Worm (Caenorhabditis elegans): ENCODE measurements around the gene F56C3.10.

F56C3.10 gene

ce11 chrX:1371688-1372087 lies 9.8 kb downstream of the F56C3.10 start, which contains the start of gene fbxa-190 (continued):
- no peak for TF ChIP-seq mdt-29 (GFP tag; IDR thresholded peaks at IDR 0.05)
- no peak for TF ChIP-seq nhr-237 (tag; optimal IDR thresholded peaks at IDR 0.05)
- TF ChIP-seq F49E8.2 (tag; optimal IDR thresholded peaks at IDR 0.05; ENCODE audit: borderline replicate concordance): no peak
- no peak for TF ChIP-seq sdz-12 (GFP tag; optimal IDR thresholded peaks at IDR 0.05)
- no peak for TF ChIP-seq lir-3 (tag; optimal IDR thresholded peaks at IDR 0.05)
- no peak for TF ChIP-seq ceh-62 (tag; optimal IDR thresholded peaks at IDR 0.05)
- no peak for TF ChIP-seq Y105C5A.15 (GFP tag; IDR thresholded peaks at IDR 0.05)
- TF ChIP-seq hmg-1.1 (GFP tag; IDR thresholded peaks at IDR 0.05): no peak
- no peak for TF ChIP-seq nhr-77 (tag; optimal IDR thresholded peaks at IDR 0.05)

DNA sequence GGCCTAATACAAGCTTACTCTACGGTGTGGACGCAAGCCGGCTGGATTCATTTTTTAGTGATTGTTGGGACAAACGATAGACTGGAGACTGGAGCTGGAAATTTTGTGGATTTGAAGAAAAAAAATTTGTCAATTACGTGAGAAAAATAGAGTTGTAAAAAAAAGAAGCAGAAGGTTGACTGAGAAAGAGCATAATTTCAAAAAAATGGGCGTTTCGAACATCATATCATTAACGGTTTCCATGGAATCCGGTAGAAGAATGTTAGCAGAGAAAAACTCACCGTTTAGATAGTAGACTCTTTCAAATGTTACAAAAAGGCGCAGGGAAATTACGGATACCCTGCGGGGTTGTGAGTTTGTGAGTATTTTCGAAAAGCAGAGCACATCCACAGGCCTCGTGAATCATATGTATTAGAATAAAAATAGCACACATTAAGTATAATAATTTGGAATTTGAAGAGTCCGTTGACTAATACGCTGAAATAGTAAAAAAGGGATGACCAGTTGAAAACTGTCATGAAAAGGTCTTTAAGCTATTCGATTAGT lies 10.7 kb downstream of the F56C3.10 start, which contains the start of gene F56C3.7:
Gene F56C3.7, minus strand, starts transcription at position 51 of the 546 bp plus-strand sequence.
- TF ChIP-seq hif-1 (tag; optimal IDR thresholded peaks at IDR 0.05) (no peak), duxl-1 (tag; optimal IDR thresholded peaks at IDR 0.05; ENCODE audit: poor library complexity) (peak; percentile 39), sdz-12 (GFP tag; optimal IDR thresholded peaks at IDR 0.05) (no peak), cey-2 (tag; optimal IDR thresholded peaks at IDR 0.05; ENCODE audit: borderline replicate concordance, insufficient read depth) (no peak), mdl-1 (tag; optimal IDR thresholded peaks at IDR 0.05) (no peak), hlh-11 (tag; optimal IDR thresholded peaks at IDR 0.05) (no peak), lin-29 (GFP tag; IDR thresholded peaks at IDR 0.05) (no peak), mep-1 (tag; optimal IDR thresholded peaks at IDR 0.05) (no peak), rbr-2 (tag; optimal IDR thresholded peaks at IDR 0.05) (no peak), hmg-1.1 (GFP tag; IDR thresholded peaks at IDR 0.05) (peak; percentile 46), dmd-6 (GFP tag; IDR thresholded peaks at IDR 0.05) (no peak), Y105C5A.15 (GFP tag; IDR thresholded peaks at IDR 0.05) (no peak), spr-3 (GFP tag; optimal IDR thresholded peaks at IDR 0.05) (no peak), lin-15B (tag; optimal IDR thresholded peaks at IDR 0.05) (no peak), nhr-11 (tag; optimal IDR thresholded peaks at IDR 0.05) (no peak), unc-39 (tag; optimal IDR thresholded peaks at IDR 0.05) (no peak), F49E8.2 (tag; optimal IDR thresholded peaks at IDR 0.05; ENCODE audit: borderline replicate concordance) (no peak), mes-2 (tag; optimal IDR thresholded peaks at IDR 0.05; ENCODE audit: poor library complexity, severe bottlenecking) (peak; percentile 49), ceh-44 (GFP tag; IDR thresholded peaks at IDR 0.05) (no peak), ZK337.2 (GFP tag; IDR thresholded peaks at IDR 0.05) (no peak), unc-62 (GFP tag; optimal IDR thresholded peaks at IDR 0.05 in 1 of 2) (peak in 1 of 2 experiments; percentile 19), unc-62 (tag; optimal IDR thresholded peaks at IDR 0.05) (no peak), snpc-1.2 (GFP tag; IDR thresholded peaks at IDR 0.05) (no peak), madf-9 (GFP tag; conservative IDR thresholded peaks at IDR 0.05) (no peak), tag-97 (GFP tag; IDR thresholded peaks at IDR 0.05) (no peak), snpc-4 (tag; optimal IDR thresholded peaks at IDR 0.05) (no peak), T20F7.1 (GFP tag; optimal IDR thresholded peaks at IDR 0.05) (no peak), lin-39 (tag; optimal IDR thresholded peaks at IDR 0.05) (no peak), nhr-76 (tag; optimal IDR thresholded peaks at IDR 0.05) (no peak), lin-1 (GFP tag; IDR thresholded peaks at IDR 0.05) (no peak), pha-4 (GFP tag; IDR thresholded peaks at IDR 0.05) (no peak), pha-4 (tag; optimal IDR thresholded peaks at IDR 0.05) (no peak), aly-2 (tag; optimal IDR thresholded peaks at IDR 0.05) (no peak), saeg-2 (GFP tag; IDR thresholded peaks at IDR 0.05) (no peak), ceh-28 (tag; optimal IDR thresholded peaks at IDR 0.05) (no peak), dmd-8 (GFP tag; IDR thresholded peaks at IDR 0.05) (no peak), lir-3 (tag; optimal IDR thresholded peaks at IDR 0.05) (no peak), egl-27 (tag; optimal IDR thresholded peaks at IDR 0.05) (no peak), mxl-3 (GFP tag; optimal IDR thresholded peaks at IDR 0.05) (no peak), gei-8 (GFP tag; optimal IDR thresholded peaks at IDR 0.05) (no peak), ceh-20 (GFP tag; IDR thresholded peaks at IDR 0.05) (no peak), nhr-42 (GFP tag; IDR thresholded peaks at IDR 0.05) (peak; percentile 67; the same call in 1 of the 2 replicates), arid-1 (GFP tag; conservative IDR thresholded peaks at IDR 0.05) (no peak), zip-2 (tag; optimal IDR thresholded peaks at IDR 0.05) (no peak), pqm-1 (tag; optimal IDR thresholded peaks at IDR 0.05) (no peak)

Measured in whole organism, L4 larva.